Fruit fly (Drosophila melanogaster): ENCODE measurements around the gene CG9701.

Gene CG9701

DNA sequence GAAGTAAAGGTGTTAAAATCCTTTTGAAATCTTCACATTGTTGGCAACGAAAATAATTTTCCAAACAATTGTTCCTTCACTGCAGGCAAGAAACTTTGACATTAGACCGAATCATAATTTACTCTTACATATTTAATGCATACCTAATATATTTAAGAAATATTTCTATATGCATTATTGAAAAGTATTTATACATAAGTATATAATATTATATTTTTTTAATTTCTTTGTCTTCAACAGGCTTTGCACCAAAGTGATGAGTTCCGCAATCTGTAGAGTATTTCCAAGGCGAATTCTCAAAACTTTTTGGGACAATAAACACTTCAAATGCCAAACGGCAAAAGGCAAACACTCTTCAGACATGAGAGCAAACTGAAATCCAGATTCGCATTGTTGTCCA is 36.3 kb upstream of the CG9701 start (continued):
- TF ChIP-seq Hr51 (GFP tag; optimal IDR thresholded peaks at IDR 0.05) (peak in 1 of 2 experiments; percentile 72), CG8924 (tag; optimal IDR thresholded peaks at IDR 0.05) (peak; percentile 45), ab (GFP tag; optimal IDR thresholded peaks at IDR 0.05) (no peak), fd96Cb (tag; optimal IDR thresholded peaks at IDR 0.05) (peak; percentile 57), cg (GFP tag; optimal IDR thresholded peaks at IDR 0.05) (no peak), Hr3 (GFP tag; optimal IDR thresholded peaks at IDR 0.05) (peak; percentile 17), Mad (GFP tag; optimal IDR thresholded peaks at IDR 0.05) (no peak), CG11504 (tag; optimal IDR thresholded peaks at IDR 0.05) (peak; percentile 73), Xrp1 (GFP tag; IDR thresholded peaks at IDR 0.05) (peak; percentile 69), B-H2 (GFP tag; optimal IDR thresholded peaks at IDR 0.05) (no peak), Opbp (GFP tag; IDR thresholded peaks at IDR 0.05; ENCODE audit: partially characterized antibody) (no peak), ind (GFP tag; optimal IDR thresholded peaks at IDR 0.05) (peak; percentile 8), Nf-YA (GFP tag; IDR thresholded peaks at IDR 0.05) (peak; percentile 40; the same call in 1 of the 2 replicates), BtbVII (GFP tag; optimal IDR thresholded peaks at IDR 0.05) (peak; percentile 7), HLH3B (GFP tag; IDR thresholded peaks at IDR 0.05) (peak; percentile 71), CG3407 (GFP tag; optimal IDR thresholded peaks at IDR 0.05) (peak; percentile 19), eve (GFP tag; optimal IDR thresholded peaks at IDR 0.05) (no peak), Rfx (GFP tag; IDR thresholded peaks at IDR 0.05) (peak; percentile 34; the same call in 1 of the 2 replicates), lmd (GFP tag; IDR thresholded peaks at IDR 0.05) (0 out of 2 replicates have a peak, but pooled peaks have one; percentile 29), Aef1 (GFP tag; IDR thresholded peaks at IDR 0.05) (0 out of 3 replicates have a peak, but pooled peaks have one; percentile 43), gem (tag; optimal IDR thresholded peaks at IDR 0.05) (peak; percentile 69), CG7556 (GFP tag; optimal IDR thresholded peaks at IDR 0.05) (peak; percentile 29), Sox102F (GFP tag; optimal IDR thresholded peaks at IDR 0.05) (peak; percentile 75), slbo (GFP tag; IDR thresholded peaks at IDR 0.05) (peak; percentile 66), lilli (GFP tag; optimal IDR thresholded peaks at IDR 0.05) (no peak), Ravus (GFP tag; IDR thresholded peaks at IDR 0.05) (no peak), CG11247 (GFP tag; IDR thresholded peaks at IDR 0.05) (no peak), jumu (GFP tag; optimal IDR thresholded peaks at IDR 0.05) (no peak), CG6854 (GFP tag; optimal IDR thresholded peaks at IDR 0.05) (no peak), dysf (GFP tag; IDR thresholded peaks at IDR 0.05) (0 out of 3 replicates have a peak, but pooled peaks have one; percentile 33), B-H1 (GFP tag; IDR thresholded peaks at IDR 0.05) (0 out of 3 replicates have a peak, but pooled peaks have one; percentile 28), Atf6 (GFP tag; IDR thresholded peaks at IDR 0.05) (peak; percentile 43; the same call in 1 of the 2 replicates), CG15269 (tag; optimal IDR thresholded peaks at IDR 0.05) (peak; percentile 65), Sox100B (GFP tag; optimal IDR thresholded peaks at IDR 0.05) (peak; percentile 53), CG17361 (GFP tag; IDR thresholded peaks at IDR 0.05) (peak; percentile 67; the same call in 2 of the 3 replicates), YL-1 (GFP tag; optimal IDR thresholded peaks at IDR 0.05) (no peak), Usf (GFP tag; optimal IDR thresholded peaks at IDR 0.05) (no peak), PHDP (tag; optimal IDR thresholded peaks at IDR 0.05) (peak; percentile 56), E2f2 (GFP tag; IDR thresholded peaks at IDR 0.05) (peak; percentile 41; the same call in 1 of the 2 replicates), klu (GFP tag; IDR thresholded peaks at IDR 0.05) (no peak), vnd (GFP tag; IDR thresholded peaks at IDR 0.05; ENCODE audit: partially characterized antibody) (no peak), Mrtf (GFP tag; IDR thresholded peaks at IDR 0.05) (no peak), CG10267 (tag; optimal IDR thresholded peaks at IDR 0.05) (peak; percentile 31), CG9876 (GFP tag; optimal IDR thresholded peaks at IDR 0.05) (no peak), CG18262 (tag; optimal IDR thresholded peaks at IDR 0.05) (peak; percentile 57), otp (GFP tag; IDR thresholded peaks at IDR 0.05) (no peak), lab (GFP tag; optimal IDR thresholded peaks at IDR 0.05) (peak; percentile 3)
